Fruit fly (Drosophila melanogaster) whole organism, embryonic: ENCODE data around the gene CG6700.

Source experiments
- CG10147 ChIP-seq: fragments of 200-800 bp; sonication (Bioruptor generic); optimal IDR thresholded peaks from 2 replicates; lab custom pipeline; 2019; ENCODE audit warnings: missing biosample characterization, mild to moderate bottlenecking, missing genetic modification characterization, moderate library complexity
- CG10543 ChIP-seq: fragments of 200-800 bp; sonication (Bioruptor generic); optimal IDR thresholded peaks from 3 replicates; lab custom pipeline; 2017; ENCODE audit warnings: missing biosample characterization, mild to moderate bottlenecking, missing genetic modification characterization, moderate library complexity
- CG11723 ChIP-seq: fragments of 200-800 bp; sonication (Bioruptor generic); optimal IDR thresholded peaks from 2 replicates; lab custom pipeline; 2017; ENCODE audit warnings: missing biosample characterization, mild to moderate bottlenecking, missing genetic modification characterization
- CG12659 ChIP-seq: fragments of 200-800 bp; sonication (Bioruptor generic); optimal IDR thresholded peaks from 3 replicates; lab custom pipeline; 2017; ENCODE audit warnings: mild to moderate bottlenecking, missing biosample characterization, missing genetic modification reagents, missing genetic modification characterization
- CG13287 ChIP-seq: fragments of 200-800 bp; sonication (Bioruptor generic); IDR thresholded peaks from 2 replicates; pipeline ENCODE4 v1.3.6; 2022; ENCODE audit warnings: missing biosample characterization, missing genetic modification characterization; ENCODE audit not compliant: partially characterized antibody
- CG13424 ChIP-seq: fragments of 200-800 bp; sonication (Bioruptor generic); optimal IDR thresholded peaks from 2 replicates; lab custom pipeline; 2019; ENCODE audit warnings: missing biosample characterization, mild to moderate bottlenecking, missing genetic modification characterization, moderate library complexity
- CG14667 ChIP-seq: fragments of 200-800 bp; sonication (Bioruptor generic); IDR thresholded peaks from 2 replicates; pipeline ENCODE4 v1.3.6; 2022; ENCODE audit warnings: missing biosample characterization, missing genetic modification characterization
- CG17359 ChIP-seq: fragments of 200-800 bp; sonication (Bioruptor generic); optimal IDR thresholded peaks from 3 replicates; lab custom pipeline; 2018; ENCODE audit warnings: missing biosample characterization, mild to moderate bottlenecking, missing genetic modification characterization, moderate library complexity
- CG17829 ChIP-seq: fragments of 200-800 bp; optimal IDR thresholded peaks from 2 replicates; lab custom pipeline; 2019; ENCODE audit warnings: missing biosample characterization, mild to moderate bottlenecking, missing genetic modification characterization, moderate library complexity
- CG3995 ChIP-seq: fragments of 200-800 bp; sonication (Bioruptor generic); optimal IDR thresholded peaks from 3 replicates; lab custom pipeline; 2016; ENCODE audit warnings: missing biosample characterization, missing genetic modification characterization
- CG43689 ChIP-seq: fragments of 200-800 bp; sonication (Bioruptor generic); IDR thresholded peaks from 2 replicates; pipeline ENCODE4 v1.3.6; 2022; ENCODE audit warnings: missing biosample characterization, missing genetic modification characterization
- CG4617 ChIP-seq: fragments of 200-800 bp; sonication (Bioruptor generic); optimal IDR thresholded peaks from 3 replicates; lab custom pipeline; 2016; ENCODE audit warnings: missing biosample characterization, missing genetic modification characterization, borderline replicate concordance
- CG4707 ChIP-seq: fragments of 200-800 bp; sonication (Bioruptor generic); optimal IDR thresholded peaks from 2 replicates; lab custom pipeline; 2018; ENCODE audit warnings: missing biosample characterization, mild to moderate bottlenecking, missing genetic modification characterization, moderate library complexity
- CG5953 ChIP-seq: fragments of 200-800 bp; sonication (Bioruptor generic); IDR thresholded peaks from 2 replicates; pipeline ENCODE4 v1.3.6; 2022; ENCODE audit warnings: missing biosample characterization, missing genetic modification characterization
- CG6254 ChIP-seq: fragments of 200-800 bp; sonication (Bioruptor generic); optimal IDR thresholded peaks from 3 replicates; lab custom pipeline; 2017; ENCODE audit warnings: mild to moderate bottlenecking, missing biosample characterization, missing genetic modification reagents, missing genetic modification characterization
- CG7786 ChIP-seq: fragments of 200-800 bp; sonication (Bioruptor generic); optimal IDR thresholded peaks from 2 replicates; lab custom pipeline; 2016; ENCODE audit warnings: missing biosample characterization, missing genetic modification characterization
- CG7963 ChIP-seq: fragments of 200-800 bp; sonication (Bioruptor generic); IDR thresholded peaks from 3 replicates; pipeline ENCODE4 v1.3.6; 2022; ENCODE audit warnings: missing biosample characterization, missing genetic modification characterization; ENCODE audit not compliant: partially characterized antibody
- CG8765 ChIP-seq: fragments of 200-800 bp; sonication (Bioruptor generic); IDR thresholded peaks from 2 replicates; pipeline ENCODE4 v1.3.6; 2022; ENCODE audit warnings: missing biosample characterization, missing genetic modification characterization
- CG9437 ChIP-seq: fragments of 200-800 bp; sonication (Bioruptor generic); optimal IDR thresholded peaks from 2 replicates; lab custom pipeline; 2018; ENCODE audit warnings: missing biosample characterization, mild to moderate bottlenecking, missing genetic modification characterization
- CG9797 ChIP-seq: fragments of 200-800 bp; sonication (Bioruptor generic); optimal IDR thresholded peaks from 3 replicates; lab custom pipeline; 2018; ENCODE audit warnings: missing biosample characterization, mild to moderate bottlenecking, missing genetic modification characterization
- Chrac-16 ChIP-seq: fragments of 200-800 bp; sonication (Bioruptor generic); optimal IDR thresholded peaks from 3 replicates; lab custom pipeline; 2016; ENCODE audit warnings: missing biosample characterization, missing genetic modification characterization
- Dfd ChIP-seq, 2 experiments: fragments of >200 bp; optimal IDR thresholded peaks; 2 replicates each; lab custom pipeline; 2017; ENCODE audit warnings: missing biosample characterization in 2 of 2, missing genetic modification characterization in 2 of 2
- Dip3 ChIP-seq: fragments of 200-800 bp; sonication (Bioruptor generic); optimal IDR thresholded peaks from 3 replicates; lab custom pipeline; 2016; ENCODE audit warnings: missing biosample characterization, missing genetic modification characterization
- Dref ChIP-seq: fragments of 200-800 bp; sonication (Bioruptor generic); IDR thresholded peaks from 2 replicates; pipeline ENCODE4 v1.3.6; 2022; ENCODE audit warnings: missing biosample characterization, missing genetic modification characterization
- Ets65A ChIP-seq: fragments of 200-800 bp; sonication (Bioruptor generic); peaks from one replicate; lab custom pipeline; 2016; ENCODE audit warnings: missing biosample characterization, missing genetic modification characterization
- Hand ChIP-seq: fragments of 200-800 bp; sonication (Bioruptor generic); optimal IDR thresholded peaks from 2 replicates; lab custom pipeline; 2017; ENCODE audit warnings: mild to moderate bottlenecking, missing biosample characterization, missing genetic modification reagents, missing genetic modification characterization
- MESR4 ChIP-seq: fragments of 200-800 bp; sonication (Bioruptor generic); optimal IDR thresholded peaks from 2 replicates; lab custom pipeline; 2018; ENCODE audit warnings: missing biosample characterization, mild to moderate bottlenecking, missing genetic modification characterization, moderate library complexity
- Nf-YA ChIP-seq: fragments of 200-800 bp; sonication (Bioruptor generic); IDR thresholded peaks from 2 replicates; pipeline ENCODE4 v1.3.6; 2022; ENCODE audit warnings: missing biosample characterization, missing genetic modification characterization
- Oaz ChIP-seq: fragments of 200-800 bp; sonication (Bioruptor generic); IDR thresholded peaks from 2 replicates; pipeline ENCODE4 v1.3.6; 2022; ENCODE audit warnings: missing biosample characterization, missing genetic modification characterization
- Oli ChIP-seq: fragments of 200-800 bp; sonication (Bioruptor generic); optimal IDR thresholded peaks from 2 replicates; lab custom pipeline; 2018; ENCODE audit warnings: missing biosample characterization, mild to moderate bottlenecking, missing genetic modification characterization, moderate library complexity
- Scr ChIP-seq: fragments of 200-800 bp; sonication (Bioruptor generic); IDR thresholded peaks from 2 replicates; pipeline ENCODE4 v1.3.6; 2022; ENCODE audit warnings: missing biosample characterization, missing genetic modification characterization; ENCODE audit not compliant: partially characterized antibody
- Sin3A ChIP-seq: fragments of >200 bp; optimal IDR thresholded peaks from 2 replicates; lab custom pipeline; 2018
- Sox102F ChIP-seq: fragments of 200-800 bp; sonication (Bioruptor generic); optimal IDR thresholded peaks from 2 replicates; lab custom pipeline; 2018; ENCODE audit warnings: missing biosample characterization, mild to moderate bottlenecking, missing genetic modification characterization, moderate library complexity
- cg ChIP-seq: fragments of 200-800 bp; sonication (Bioruptor generic); optimal IDR thresholded peaks from 3 replicates; lab custom pipeline; 2019; ENCODE audit warnings: missing biosample characterization, mild to moderate bottlenecking, missing genetic modification characterization, moderate library complexity
- disco-r ChIP-seq: fragments of 200-800 bp; sonication (Bioruptor generic); optimal IDR thresholded peaks from 2 replicates; lab custom pipeline; 2016; ENCODE audit warnings: missing biosample characterization, missing genetic modification characterization
- dm ChIP-seq: fragments of 200-800 bp; sonication (Bioruptor generic); optimal IDR thresholded peaks from 3 replicates; lab custom pipeline; 2016; ENCODE audit warnings: missing biosample characterization, missing genetic modification characterization
- en ChIP-seq: fragments of 200-800 bp; sonication (Bioruptor generic); optimal IDR thresholded peaks from 2 replicates; lab custom pipeline; 2016; ENCODE audit warnings: missing biosample characterization, missing genetic modification characterization
- gfzf ChIP-seq: fragments of 200-800 bp; sonication (Bioruptor generic); optimal IDR thresholded peaks from 2 replicates; lab custom pipeline; 2016; ENCODE audit warnings: missing biosample characterization, mild to moderate bottlenecking, missing genetic modification characterization, moderate library complexity
- gsb ChIP-seq: fragments of 200-800 bp; sonication (Bioruptor generic); IDR thresholded peaks from 2 replicates; pipeline ENCODE4 v1.3.6; 2022; ENCODE audit warnings: missing biosample characterization, missing genetic modification characterization
- ham ChIP-seq: fragments of 200-800 bp; sonication (Bioruptor generic); IDR thresholded peaks from 2 replicates; pipeline ENCODE4 v1.3.6; 2022; ENCODE audit warnings: missing biosample characterization, missing genetic modification characterization
- hkb ChIP-seq, 2 experiments: fragments of 200-800 bp in 1 of 2; fragments of >200 bp in 1 of 2; sonication (Bioruptor generic) in 1 of 2; IDR thresholded peaks in 1 of 2; optimal IDR thresholded peaks in 1 of 2; 2 replicates each; pipeline versions ENCODE4 v1.3.6 to Lab custom; 2017 to 2022; ENCODE audit warnings: missing biosample characterization in 1 of 2, missing genetic modification characterization in 1 of 2
- hth ChIP-seq: fragments of >200 bp; optimal IDR thresholded peaks from 2 replicates; lab custom pipeline; 2017; ENCODE audit warnings: inconsistent platforms
- nerfin-1 ChIP-seq: fragments of 200-800 bp; sonication (Bioruptor generic); optimal IDR thresholded peaks from 3 replicates; lab custom pipeline; 2019; ENCODE audit warnings: missing biosample characterization, mild to moderate bottlenecking, missing genetic modification characterization, moderate library complexity
- onecut ChIP-seq: fragments of 200-800 bp; sonication (Bioruptor generic); IDR thresholded peaks from 2 replicates; pipeline ENCODE4 v1.3.6; 2022; ENCODE audit warnings: missing biosample characterization, missing genetic modification characterization
- pros ChIP-seq: fragments of 200-800 bp; sonication (Bioruptor generic); optimal IDR thresholded peaks from 3 replicates; lab custom pipeline; 2019; ENCODE audit warnings: missing biosample characterization, mild to moderate bottlenecking, missing genetic modification characterization, moderate library complexity
- pzg ChIP-seq: fragments of 200-800 bp; sonication (Bioruptor generic); optimal IDR thresholded peaks from 3 replicates; lab custom pipeline; 2018; ENCODE audit warnings: missing biosample characterization, mild to moderate bottlenecking, missing genetic modification characterization, moderate library complexity
- scrt ChIP-seq: fragments of 200-800 bp; sonication (Bioruptor generic); optimal IDR thresholded peaks from 2 replicates; lab custom pipeline; 2018; ENCODE audit warnings: missing biosample characterization, mild to moderate bottlenecking, missing genetic modification characterization, moderate library complexity
- tll ChIP-seq, 2 experiments: fragments of 200-800 bp in 1 of 2; fragments of >200 bp in 1 of 2; sonication (Bioruptor generic) in 1 of 2; optimal IDR thresholded peaks; 2 replicates each; lab custom pipeline; 2017 to 2019; ENCODE audit warnings: missing biosample characterization in 2 of 2, missing genetic modification characterization in 2 of 2, mild to moderate bottlenecking in 1 of 2, moderate library complexity in 1 of 2
- tna ChIP-seq: fragments of 200-800 bp; sonication (Bioruptor generic); IDR thresholded peaks from 2 replicates; pipeline ENCODE4 v1.3.6; 2022; ENCODE audit warnings: missing biosample characterization, missing genetic modification characterization; ENCODE audit not compliant: partially characterized antibody
- twi ChIP-seq: fragments of 200-800 bp; optimal IDR thresholded peaks from 2 replicates; lab custom pipeline; 2019; ENCODE audit warnings: missing biosample characterization, mild to moderate bottlenecking, missing genetic modification characterization, moderate library complexity

The CG6700 gene

DNA sequence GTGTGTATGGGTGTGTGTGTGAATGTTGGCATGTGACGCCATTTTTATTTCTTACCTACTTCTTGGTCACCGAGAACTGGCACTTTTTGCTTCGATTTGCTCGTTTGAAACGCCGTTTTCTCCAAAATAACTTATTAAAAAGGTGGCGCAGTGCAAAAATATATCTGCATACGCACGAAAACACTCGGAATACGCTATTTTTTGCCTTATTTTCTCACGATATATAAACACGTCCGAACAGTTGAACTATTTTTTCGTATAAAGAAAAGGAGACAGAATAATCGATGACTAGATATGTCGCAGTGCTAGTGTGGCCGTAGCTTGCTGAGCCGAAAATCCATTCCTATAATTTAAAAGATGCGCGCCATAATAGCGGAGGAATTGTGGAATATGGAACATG is at the start of gene CG6700:
Gene CG6700 (minus strand): TSS at position 272 of the 400 bp plus-strand sequence.
- TF ChIP-seq CG10543 (GFP tag; lab: Kevin White, UChicago) (no peak), pros (GFP tag; lab: Kevin White, UChicago) (peak; percentile 65), nerfin-1 (tag; lab: Kevin White, UChicago) (peak; percentile 98), CG13424 (tag; lab: Kevin White, UChicago) (no peak), Dfd (GFP tag; optimal IDR thresholded peaks at IDR 0.05; lab: Kevin White, UChicago) (no peak), Oaz (GFP tag; lab: Robert Waterston, UW) (no peak), en (GFP tag; lab: Kevin White, UChicago) (no peak), CG10147 (GFP tag; lab: Kevin White, UChicago) (no peak), onecut (GFP tag; lab: Robert Waterston, UW) (peak; percentile 93), Sin3A (lab: Kevin White, UChicago) (no peak), dm (GFP tag; lab: Kevin White, UChicago) (peak; percentile 9), CG5953 (GFP tag; lab: Robert Waterston, UW) (no peak), gsb (GFP tag; lab: Robert Waterston, UW) (no peak), Ets65A (GFP tag; lab: Kevin White, UChicago) (no peak), Dip3 (GFP tag; lab: Kevin White, UChicago) (no peak), CG4617 (GFP tag; lab: Kevin White, UChicago) (peak; percentile 69), hkb (optimal IDR thresholded peaks at IDR 0.05; lab: Kevin White, UChicago) (no peak), hkb (GFP tag; IDR thresholded peaks at IDR 0.05; lab: Robert Waterston, UW) (0 out of 2 replicates have a peak, but pooled peaks have one; percentile 17), gfzf (GFP tag; lab: Kevin White, UChicago) (peak; percentile 82), CG13287 (GFP tag; lab: Robert Waterston, UW) (peak; percentile 45), cg (GFP tag; lab: Kevin White, UChicago) (peak; percentile 88), Sox102F (GFP tag; lab: Kevin White, UChicago) (no peak), scrt (GFP tag; lab: Kevin White, UChicago) (peak; percentile 21), Scr (GFP tag; lab: Robert Waterston, UW) (peak; percentile 40), Oli (no peak), CG17829 (tag; lab: Kevin White, UChicago) (peak; percentile 9), CG43689 (no peak), hth (lab: Kevin White, UChicago) (no peak), CG11723 (GFP tag; lab: Kevin White, UChicago) (no peak), CG4707 (GFP tag; lab: Kevin White, UChicago) (no peak), CG6254 (GFP tag; lab: Kevin White, UChicago) (no peak), CG7963 (GFP tag; lab: Robert Waterston, UW) (no peak), CG3995 (peak; percentile 20), Nf-YA (no peak), CG9797 (GFP tag; lab: Kevin White, UChicago) (peak; percentile 75), Dref (GFP tag; lab: Robert Waterston, UW) (peak; percentile 59), CG9437 (GFP tag; lab: Kevin White, UChicago) (no peak), Chrac-16 (no peak), CG8765 (GFP tag; lab: Robert Waterston, UW) (no peak), tna (0 out of 2 replicates have a peak, but pooled peaks have one; percentile 30), twi (tag; lab: Kevin White, UChicago) (no peak), MESR4 (GFP tag; lab: Kevin White, UChicago) (peak; percentile 98), disco-r (GFP tag; lab: Kevin White, UChicago) (no peak), CG17359 (no peak), CG12659 (peak; percentile 66), CG7786 (no peak), Hand (GFP tag; lab: Kevin White, UChicago) (no peak), pzg (peak; percentile 64), tll (GFP tag; optimal IDR thresholded peaks at IDR 0.05; lab: Kevin White, UChicago) (no peak), CG14667 (GFP tag; lab: Robert Waterston, UW) (no peak), ham (GFP tag; lab: Robert Waterston, UW) (no peak)
